Worm (Caenorhabditis elegans): ENCODE results near the gene F56D6.12.

DNA sequence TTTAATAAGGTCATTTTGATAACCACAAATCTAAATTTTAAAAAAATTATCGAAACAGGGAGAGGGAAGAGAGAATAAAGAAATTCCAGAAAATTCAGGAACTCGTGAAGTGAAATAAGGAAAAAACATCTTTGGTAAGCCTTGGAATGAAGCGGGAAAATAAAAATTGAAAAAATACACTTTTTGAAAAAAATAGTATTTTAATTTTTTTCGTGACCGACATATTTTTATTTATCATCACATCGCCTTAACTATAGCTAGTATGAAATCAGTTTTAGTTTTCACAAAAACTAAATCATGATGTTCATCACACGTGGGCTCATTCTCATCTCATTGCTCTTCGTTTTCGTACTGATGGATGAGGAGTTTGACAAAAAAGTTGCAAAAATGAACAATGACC, 1.2 kb downstream of the F56D6.12 start, which contains the start of gene F56D6.13:
- TF ChIP-seq nhr-237 (tag; optimal IDR thresholded peaks at IDR 0.05) (no peak), pha-4 (tag; optimal IDR thresholded peaks at IDR 0.05) (no peak), nhr-12 (tag; optimal IDR thresholded peaks at IDR 0.05) (no peak), nhr-76 (tag; optimal IDR thresholded peaks at IDR 0.05) (no peak), ztf-11 (tag; optimal IDR thresholded peaks at IDR 0.05) (no peak), drap-1 (GFP tag; optimal IDR thresholded peaks at IDR 0.05) (no peak), ces-1 (GFP tag; optimal IDR thresholded peaks at IDR 0.05) (no peak), ceh-43 (GFP tag; optimal IDR thresholded peaks at IDR 0.05) (no peak), snpc-4 (tag; optimal IDR thresholded peaks at IDR 0.05) (no peak)

Measured in whole organism, mixed stage, embryonic.